Worm (Caenorhabditis elegans) whole organism, young adult: ENCODE data around the gene K08D12.3.

Experiments used
- B0019.2 ChIP-seq: fragments of 200-800 bp; sonication (Bioruptor generic); conservative IDR thresholded peaks from 2 replicates; pipeline ENCODE4 v1.3.6; 2022; ENCODE audit warnings: missing genetic modification reagents, missing genetic modification characterization, missing compliant biosample characterization
- C06A6.2 ChIP-seq: fragments of 200-800 bp; sonication (Bioruptor generic); conservative IDR thresholded peaks from 2 replicates; pipeline ENCODE4 v1.3.6; 2022; ENCODE audit warnings: missing genetic modification characterization, missing compliant biosample characterization
- C17E4.6 ChIP-seq: fragments of 200-800 bp; sonication (Bioruptor generic); IDR thresholded peaks from 2 replicates; pipeline ENCODE4 v1.3.6; 2022; ENCODE audit warnings: missing genetic modification reagents, missing genetic modification characterization, missing compliant biosample characterization
- F23B12.7 ChIP-seq: sonication (generic microtip); optimal IDR thresholded peaks from 2 replicates; lab custom pipeline; 2017; ENCODE audit warnings: missing genetic modification characterization, mild to moderate bottlenecking, missing compliant biosample characterization, antibody characterized with exemption, moderate library complexity; ENCODE audit not compliant: insufficient read depth
- F49E8.2 ChIP-seq: sonication (generic microtip); optimal IDR thresholded peaks from 3 replicates; lab custom pipeline; 2017; ENCODE audit warnings: missing genetic modification characterization, mild to moderate bottlenecking, missing compliant biosample characterization, antibody characterized with exemption, moderate library complexity; ENCODE audit not compliant: insufficient read depth
- K12H6.12 ChIP-seq: fragments of 200-800 bp; sonication (Bioruptor generic); optimal IDR thresholded peaks from 2 replicates; lab custom pipeline; 2018; ENCODE audit warnings: mild to moderate bottlenecking, missing genetic modification characterization, missing compliant biosample characterization
- T07F8.4 ChIP-seq: sonication (generic microtip); optimal IDR thresholded peaks from 2 replicates; lab custom pipeline; 2016; ENCODE audit warnings: mild to moderate bottlenecking, missing genetic modification characterization, moderate library complexity, missing compliant biosample characterization
- Y53F4B.3 ChIP-seq: fragments of 200-800 bp; sonication (Bioruptor generic); IDR thresholded peaks from 2 replicates; pipeline ENCODE4 v1.3.6; 2022; ENCODE audit warnings: missing genetic modification reagents, missing genetic modification characterization, missing compliant biosample characterization
- Y53G8AR.9 ChIP-seq: fragments of 200-800 bp; sonication (Bioruptor generic); conservative IDR thresholded peaks from 2 replicates; pipeline ENCODE4 v1.3.6; 2022; ENCODE audit warnings: missing genetic modification reagents, missing genetic modification characterization, missing compliant biosample characterization
- Y79H2A.3 ChIP-seq: fragments of 200-800 bp; sonication (Bioruptor generic); conservative IDR thresholded peaks from 2 replicates; pipeline ENCODE4 v1.3.6; 2022; ENCODE audit warnings: missing genetic modification reagents, missing genetic modification characterization, missing compliant biosample characterization
- ama-1 ChIP-seq, 3 experiments: fragments of 150-350 bp in 1 of 3; sonication (generic microtip) in 2 of 3; optimal IDR thresholded peaks; 2 replicates each; lab custom pipeline; 2014 to 2018; ENCODE audit warnings: missing biosample characterization in 2 of 3, missing genetic modification characterization in 2 of 3, missing genetic modification reagents in 2 of 3
- atf-7 ChIP-seq: sonication (generic microtip); optimal IDR thresholded peaks from 2 replicates; lab custom pipeline; 2017; ENCODE audit warnings: mild to moderate bottlenecking, missing genetic modification characterization, missing compliant biosample characterization
- attf-5 ChIP-seq: fragments of 200-800 bp; sonication (Bioruptor generic); optimal IDR thresholded peaks from 2 replicates; lab custom pipeline; 2018; ENCODE audit warnings: mild to moderate bottlenecking, missing genetic modification characterization, missing compliant biosample characterization
- ccch-3 ChIP-seq: fragments of 200-800 bp; sonication (Bioruptor generic); optimal IDR thresholded peaks from 2 replicates; lab custom pipeline; 2018; ENCODE audit warnings: mild to moderate bottlenecking, missing genetic modification characterization, missing compliant biosample characterization
- cebp-1 ChIP-seq, 2 experiments: fragments of 200-800 bp in 1 of 2; sonication (Bioruptor generic) in 1 of 2; sonication (generic microtip) in 1 of 2; IDR thresholded peaks in 1 of 2; optimal IDR thresholded peaks in 1 of 2; 2 replicates each; pipeline versions ENCODE4 v1.3.6 to Lab custom; 2017 to 2022; ENCODE audit warnings: missing compliant biosample characterization in 2 of 2, missing genetic modification characterization in 2 of 2, mild to moderate bottlenecking in 1 of 2, missing genetic modification reagents in 1 of 2, moderate library complexity in 1 of 2
- ceh-40 ChIP-seq: fragments of 200-800 bp; sonication (Bioruptor generic); IDR thresholded peaks from 2 replicates; pipeline ENCODE4 v1.3.6; 2022; ENCODE audit warnings: missing genetic modification characterization, missing compliant biosample characterization
- egrh-3 ChIP-seq: fragments of 200-800 bp; sonication (Bioruptor generic); IDR thresholded peaks from 2 replicates; pipeline ENCODE4 v1.3.6; 2022; ENCODE audit warnings: missing genetic modification reagents, missing genetic modification characterization, missing compliant biosample characterization
- ekl-4 ChIP-seq: fragments of 200-800 bp; sonication (Bioruptor generic); IDR thresholded peaks from 2 replicates; pipeline ENCODE4 v1.3.6; 2022; ENCODE audit warnings: missing genetic modification reagents, missing genetic modification characterization, missing compliant biosample characterization
- ets-4 ChIP-seq: fragments of 200-800 bp; sonication (Bioruptor generic); optimal IDR thresholded peaks from 2 replicates; lab custom pipeline; 2018; ENCODE audit warnings: mild to moderate bottlenecking, missing genetic modification characterization, missing compliant biosample characterization
- hlh-12 ChIP-seq: sonication (generic microtip); optimal IDR thresholded peaks from 2 replicates; lab custom pipeline; 2016; ENCODE audit warnings: missing genetic modification characterization, missing compliant biosample characterization
- hlh-26 ChIP-seq: fragments of 200-800 bp; sonication (Bioruptor generic); conservative IDR thresholded peaks from 2 replicates; pipeline ENCODE4 v1.3.6; 2022; ENCODE audit warnings: missing genetic modification reagents, missing genetic modification characterization, missing compliant biosample characterization
- hmg-1.2 ChIP-seq: fragments of 200-800 bp; sonication (Bioruptor generic); IDR thresholded peaks from 2 replicates; pipeline ENCODE4 v1.3.6; 2022; ENCODE audit warnings: missing genetic modification reagents, missing genetic modification characterization, missing compliant biosample characterization
- hrde-1 ChIP-seq: sonication (generic microtip); optimal IDR thresholded peaks from 2 replicates; lab custom pipeline; 2016; ENCODE audit warnings: missing genetic modification characterization, mild to moderate bottlenecking, missing compliant biosample characterization, moderate library complexity, missing genotype, missing genetic modification reagents, borderline replicate concordance
- lag-1 ChIP-seq: fragments of 200-800 bp; sonication (Bioruptor generic); IDR thresholded peaks from 2 replicates; pipeline ENCODE4 v1.3.6; 2022; ENCODE audit warnings: missing genetic modification reagents, missing genetic modification characterization, missing compliant biosample characterization
- let-526 ChIP-seq: fragments of 200-800 bp; sonication (Bioruptor generic); IDR thresholded peaks from 2 replicates; pipeline ENCODE4 v1.3.6; 2022; ENCODE audit warnings: missing genetic modification reagents, missing genetic modification characterization, missing compliant biosample characterization
- let-607 ChIP-seq, 2 experiments: fragments of 200-800 bp in 1 of 2; sonication (Bioruptor generic) in 1 of 2; sonication (generic microtip) in 1 of 2; optimal IDR thresholded peaks; 2 replicates each; lab custom pipeline; 2016 to 2018; ENCODE audit warnings: mild to moderate bottlenecking in 2 of 2, missing compliant biosample characterization in 2 of 2, missing genetic modification characterization in 2 of 2, moderate library complexity in 2 of 2, missing genotype in 1 of 2
- lsy-27 ChIP-seq: sonication (generic microtip); optimal IDR thresholded peaks from 2 replicates; lab custom pipeline; 2017; ENCODE audit warnings: missing genetic modification characterization, mild to moderate bottlenecking, missing compliant biosample characterization, antibody characterized with exemption, missing genotype, borderline replicate concordance; ENCODE audit not compliant: insufficient read depth
- madf-8 ChIP-seq: fragments of 200-800 bp; sonication (Bioruptor generic); conservative IDR thresholded peaks from 2 replicates; pipeline ENCODE4 v1.3.6; 2022; ENCODE audit warnings: missing genetic modification reagents, missing genetic modification characterization, missing compliant biosample characterization
- pbrm-1 ChIP-seq: fragments of 200-800 bp; sonication (Bioruptor generic); IDR thresholded peaks from 2 replicates; pipeline ENCODE4 v1.3.6; 2022; ENCODE audit warnings: missing genetic modification reagents, missing genetic modification characterization, missing compliant biosample characterization
- rcor-1 ChIP-seq: fragments of 200-800 bp; sonication (Bioruptor generic); IDR thresholded peaks from 2 replicates; pipeline ENCODE4 v1.3.6; 2022; ENCODE audit warnings: missing genetic modification reagents, missing genetic modification characterization, missing compliant biosample characterization
- rec-8 ChIP-seq, 2 experiments: sonication (generic microtip); optimal IDR thresholded peaks; 2 replicates each; lab custom pipeline; 2016; ENCODE audit warnings: mild to moderate bottlenecking in 2 of 2, missing genetic modification characterization in 2 of 2, missing genetic modification reagents in 2 of 2, missing genotype in 2 of 2, missing biosample characterization in 1 of 2, missing compliant biosample characterization in 1 of 2, moderate library complexity in 1 of 2
- sea-2 ChIP-seq: fragments of 200-800 bp; sonication (Bioruptor generic); IDR thresholded peaks from 2 replicates; pipeline ENCODE4 v1.3.6; 2022; ENCODE audit warnings: missing genetic modification characterization, missing compliant biosample characterization
- snpc-1.3 ChIP-seq: sonication (generic microtip); optimal IDR thresholded peaks from 2 replicates; lab custom pipeline; 2017; ENCODE audit warnings: missing genetic modification characterization, mild to moderate bottlenecking, missing compliant biosample characterization, antibody characterized with exemption, moderate library complexity, missing genotype, missing genetic modification reagents; ENCODE audit not compliant: insufficient read depth
- unc-130 ChIP-seq: sonication (generic microtip); optimal IDR thresholded peaks from 2 replicates; lab custom pipeline; 2016; ENCODE audit warnings: missing genetic modification reagents, missing genetic modification characterization, missing compliant biosample characterization
- unc-62 ChIP-seq: fragments of 150-350 bp; optimal IDR thresholded peaks from 2 replicates; lab custom pipeline; 2014; ENCODE audit warnings: missing biosample characterization, missing genetic modification reagents, missing genetic modification characterization
- zfh-2 ChIP-seq: fragments of 200-800 bp; sonication (Bioruptor generic); conservative IDR thresholded peaks from 2 replicates; pipeline ENCODE4 v1.3.6; 2022; ENCODE audit warnings: missing genetic modification reagents, missing genetic modification characterization, missing compliant biosample characterization
- ztf-6 ChIP-seq: fragments of 200-800 bp; sonication (Bioruptor generic); IDR thresholded peaks from 2 replicates; pipeline ENCODE4 v1.3.6; 2022; ENCODE audit warnings: missing genetic modification reagents, missing genetic modification characterization, missing compliant biosample characterization

K08D12.3 gene

ce11 chrIV:1739366-1740104 is 29.5 kb downstream of the K08D12.3 start (continued):
- no peak for TF ChIP-seq snpc-1.3 (tag; lab: Kevin White, UChicago)
- TF ChIP-seq let-526 (GFP tag; lab: Robert Waterston, UW): no peak
- TF ChIP-seq Y79H2A.3 (GFP tag; lab: Robert Waterston, UW): no peak
- no peak for TF ChIP-seq pbrm-1 (GFP tag; lab: Robert Waterston, UW)
- no peak for TF ChIP-seq unc-62 (GFP tag; lab: Kevin White, UChicago)
- no peak for TF ChIP-seq cebp-1 (GFP tag; IDR thresholded peaks at IDR 0.05; lab: Robert Waterston, UW)
- peak; percentile 43 for TF ChIP-seq cebp-1 (tag; optimal IDR thresholded peaks at IDR 0.05; lab: Kevin White, UChicago)
- TF ChIP-seq Y53G8AR.9: no peak
- TF ChIP-seq hmg-1.2: peak; percentile 57; the same call in 1 of the 2 replicates
- TF ChIP-seq C17E4.6 (GFP tag; lab: Robert Waterston, UW): no peak
- no peak for TF ChIP-seq K12H6.12 (tag; lab: Kevin White, UChicago)

DNA sequence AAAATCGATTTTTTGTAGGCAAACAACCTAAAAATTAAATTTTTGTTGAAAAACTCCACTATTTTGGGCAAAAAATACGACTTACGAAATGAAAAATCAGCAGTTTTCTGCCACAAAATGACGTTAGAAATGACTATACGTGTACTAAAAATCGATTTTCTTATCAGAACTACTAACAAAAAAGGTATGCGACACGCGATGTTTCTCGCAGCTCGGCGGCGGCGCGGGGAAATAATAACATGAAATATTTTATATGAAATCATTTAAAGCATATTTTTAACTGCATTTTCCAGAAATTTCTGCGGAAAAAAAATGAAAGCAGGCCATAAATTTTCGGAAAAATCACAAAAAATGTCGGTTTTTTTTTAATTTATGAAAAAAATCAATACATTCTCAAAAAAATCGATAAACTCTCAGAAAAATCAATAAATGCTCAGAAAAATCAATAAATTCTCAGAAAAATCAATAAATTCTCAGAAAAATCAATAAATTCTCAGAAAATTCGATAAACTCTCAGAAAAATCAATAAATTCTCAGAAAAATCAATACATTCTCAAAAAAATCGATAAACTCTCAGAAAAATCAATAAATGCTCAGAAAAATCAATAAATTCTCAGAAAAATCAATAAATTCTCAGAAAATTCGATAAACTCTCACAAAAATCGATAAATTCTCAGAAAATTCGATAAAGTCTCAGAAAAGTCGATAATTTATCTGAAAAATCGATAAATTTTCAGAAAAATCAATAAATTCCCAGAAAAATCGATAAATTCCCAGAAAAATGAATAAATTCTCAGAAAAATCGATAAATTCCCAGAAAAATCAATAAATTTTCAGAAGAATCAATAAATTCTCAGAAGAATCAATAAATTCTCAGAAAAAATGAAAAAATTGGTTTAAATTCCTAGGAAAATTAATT is 30.3 kb downstream of the K08D12.3 start, which contains the start of gene ptpn-22:
Gene ptpn-22 (minus strand): TSS at position 158 of the 919 bp plus-strand sequence.
- no peak for TF ChIP-seq sea-2
- peak; percentile 55 to 56 for TF ChIP-seq let-607 (tag; optimal IDR thresholded peaks at IDR 0.05; lab: Kevin White, UChicago)

DNA sequence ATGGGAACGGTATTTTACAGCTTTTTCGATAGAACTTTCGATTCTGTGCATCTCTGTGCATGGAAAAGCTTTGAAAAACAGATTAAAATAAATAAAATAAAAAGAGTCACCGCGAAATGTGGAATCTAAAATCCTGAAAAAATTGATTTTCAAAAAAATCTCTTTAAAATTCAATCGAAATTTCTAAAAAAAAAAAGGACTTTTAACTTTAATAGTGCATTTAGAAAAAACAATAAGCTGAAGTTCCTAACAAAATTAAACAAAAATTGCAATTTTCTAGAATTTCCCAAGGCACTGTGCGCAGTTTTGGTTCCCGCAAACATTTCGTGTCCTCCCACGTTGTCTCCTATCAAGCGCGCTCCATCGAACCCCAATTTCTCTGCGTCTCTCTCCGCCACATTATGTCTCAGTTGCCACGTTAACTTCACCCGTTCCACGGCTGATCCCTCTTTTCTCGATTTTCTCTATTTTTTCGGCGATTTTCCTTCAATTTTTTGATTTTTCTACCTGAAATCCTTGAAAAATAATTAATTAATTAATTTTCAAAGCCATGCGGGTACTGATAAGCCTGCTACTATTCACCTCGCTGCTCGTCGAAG is 35.5 kb downstream of the K08D12.3 start, which contains the start of the genes Y41D4A.6 and Y41D4A.4:
Gene Y41D4A.6 (minus strand): TSS at position 51 of the 599 bp plus-strand sequence.
Gene Y41D4A.4 (plus strand): TSS at position 549 of the 599 bp plus-strand sequence.
- TF ChIP-seq snpc-1.3 (tag; lab: Kevin White, UChicago) (peak; percentile 25), Y53F4B.3 (GFP tag; lab: Robert Waterston, UW) (no peak), lag-1 (GFP tag; lab: Robert Waterston, UW) (no peak), ekl-4 (GFP tag; lab: Robert Waterston, UW) (0 out of 2 replicates have a peak, but pooled peaks have one; percentile 48), rcor-1 (GFP tag; lab: Robert Waterston, UW) (peak; percentile 76), cebp-1 (GFP tag; IDR thresholded peaks at IDR 0.05; lab: Robert Waterston, UW) (peak; percentile 33; the same call in 1 of the 2 replicates), cebp-1 (tag; optimal IDR thresholded peaks at IDR 0.05; lab: Kevin White, UChicago) (peak; percentile 63), ama-1 (optimal IDR thresholded peaks at IDR 0.05; lab: Kevin White, UChicago) (no peak), ama-1 (GFP tag; optimal IDR thresholded peaks at IDR 0.05; lab: Kevin White, UChicago) (no peak), hlh-12 (tag; lab: Kevin White, UChicago) (no peak), hrde-1 (tag; lab: Kevin White, UChicago) (no peak), atf-7 (tag; lab: Kevin White, UChicago) (no peak), rec-8 (tag; optimal IDR thresholded peaks at IDR 0.05; lab: Kevin White, UChicago) (peak in 1 of 2 experiments; percentile 47), hlh-26 (GFP tag; lab: Robert Waterston, UW) (no peak), let-607 (tag; optimal IDR thresholded peaks at IDR 0.05; lab: Kevin White, UChicago) (peak; percentile 39 to 83), ceh-40 (no peak), madf-8 (no peak), F23B12.7 (peak; percentile 64), attf-5 (peak; percentile 91), ccch-3 (peak; percentile 67), zfh-2 (GFP tag; lab: Robert Waterston, UW) (no peak; the same call in 1 of the 2 replicates), F49E8.2 (peak; percentile 87), T07F8.4 (tag; lab: Kevin White, UChicago) (peak; percentile 57), egrh-3 (GFP tag; lab: Robert Waterston, UW) (peak; percentile 76), C06A6.2 (GFP tag; lab: Robert Waterston, UW) (no peak), unc-130 (GFP tag; lab: Kevin White, UChicago) (peak; percentile 94), pbrm-1 (GFP tag; lab: Robert Waterston, UW) (peak; percentile 77), B0019.2 (GFP tag; lab: Robert Waterston, UW) (peak; percentile 77), lsy-27 (no peak), ztf-6 (GFP tag; lab: Robert Waterston, UW) (peak; percentile 64; the same call in 1 of the 2 replicates), ets-4 (GFP tag; lab: Kevin White, UChicago) (no peak)
